Fruit fly (Drosophila melanogaster) whole organism, embryonic: ENCODE results near the gene Hel25E.

Experiments
- BtbVII ChIP-seq: fragments of 200-800 bp; sonication (Bioruptor generic); optimal IDR thresholded peaks from 3 replicates; lab custom pipeline; 2017; ENCODE audit warnings: missing biosample characterization, mild to moderate bottlenecking, missing genetic modification characterization
- C15 ChIP-seq: fragments of 200-800 bp; sonication (Bioruptor generic); IDR thresholded peaks from 3 replicates; pipeline ENCODE4 v1.3.6; 2022; ENCODE audit warnings: missing biosample characterization, missing genetic modification characterization
- CG11085 ChIP-seq: fragments of 200-800 bp; sonication (Bioruptor generic); IDR thresholded peaks from 2 replicates; pipeline ENCODE4 v1.3.6; 2022; ENCODE audit warnings: missing biosample characterization, missing genetic modification characterization
- CG12071 ChIP-seq: fragments of 200-800 bp; sonication (Bioruptor generic); optimal IDR thresholded peaks from 3 replicates; lab custom pipeline; 2018; ENCODE audit warnings: missing biosample characterization, mild to moderate bottlenecking, missing genetic modification characterization
- CG14667 ChIP-seq: fragments of 200-800 bp; sonication (Bioruptor generic); IDR thresholded peaks from 2 replicates; pipeline ENCODE4 v1.3.6; 2022; ENCODE audit warnings: missing biosample characterization, missing genetic modification characterization
- CG17385 ChIP-seq: fragments of 200-800 bp; sonication (Bioruptor generic); optimal IDR thresholded peaks from 3 replicates; lab custom pipeline; 2018; ENCODE audit warnings: missing biosample characterization, mild to moderate bottlenecking, missing genetic modification characterization
- CG17912 ChIP-seq: fragments of 200-800 bp; sonication (Bioruptor generic); optimal IDR thresholded peaks from 2 replicates; lab custom pipeline; 2018; ENCODE audit warnings: missing biosample characterization, mild to moderate bottlenecking, missing genetic modification characterization
- CG18011 ChIP-seq: fragments of 200-800 bp; sonication (Bioruptor generic); optimal IDR thresholded peaks from 2 replicates; lab custom pipeline; 2017; ENCODE audit warnings: missing biosample characterization, missing genetic modification characterization, mild to moderate bottlenecking, moderate library complexity, missing genotype
- CG2202 ChIP-seq: fragments of 200-800 bp; sonication (Bioruptor generic); optimal IDR thresholded peaks from 2 replicates; lab custom pipeline; 2018; ENCODE audit warnings: missing biosample characterization, mild to moderate bottlenecking, missing genetic modification characterization
- CG2875 ChIP-seq: fragments of 200-800 bp; sonication (Bioruptor generic); optimal IDR thresholded peaks from 2 replicates; lab custom pipeline; 2017; ENCODE audit warnings: missing biosample characterization, mild to moderate bottlenecking, missing genetic modification characterization, missing genetic modification reagents
- CG3163 ChIP-seq: fragments of 200-800 bp; sonication (Bioruptor generic); optimal IDR thresholded peaks from 3 replicates; lab custom pipeline; 2016; ENCODE audit warnings: missing biosample characterization, missing genetic modification characterization
- CG3281 ChIP-seq: fragments of 200-800 bp; sonication (Bioruptor generic); optimal IDR thresholded peaks from 3 replicates; lab custom pipeline; 2017; ENCODE audit warnings: missing biosample characterization, mild to moderate bottlenecking, missing genetic modification characterization
- CG33213 ChIP-seq: fragments of 200-800 bp; sonication (Bioruptor generic); optimal IDR thresholded peaks from 3 replicates; lab custom pipeline; 2016; ENCODE audit warnings: missing biosample characterization, missing genetic modification characterization
- CG34376 ChIP-seq: fragments of 200-800 bp; sonication (Bioruptor generic); optimal IDR thresholded peaks from 2 replicates; lab custom pipeline; 2018; ENCODE audit warnings: missing biosample characterization, mild to moderate bottlenecking, missing genetic modification characterization
- CG4424 ChIP-seq: fragments of 200-800 bp; sonication (Bioruptor generic); optimal IDR thresholded peaks from 3 replicates; lab custom pipeline; 2016; ENCODE audit warnings: missing biosample characterization, missing genetic modification characterization
- CG5245 ChIP-seq: fragments of 200-800 bp; sonication (Bioruptor generic); optimal IDR thresholded peaks from 3 replicates; lab custom pipeline; 2016; ENCODE audit warnings: missing biosample characterization, missing genetic modification characterization
- CG7987 ChIP-seq: fragments of 200-800 bp; sonication (Bioruptor generic); optimal IDR thresholded peaks from 2 replicates; lab custom pipeline; 2018; ENCODE audit warnings: missing biosample characterization, mild to moderate bottlenecking, missing genetic modification characterization, moderate library complexity
- CG8478 ChIP-seq: fragments of >200 bp; optimal IDR thresholded peaks from 2 replicates; lab custom pipeline; 2018
- CG9609 ChIP-seq: fragments of 200-800 bp; sonication (Bioruptor generic); optimal IDR thresholded peaks from 3 replicates; lab custom pipeline; 2016; ENCODE audit warnings: missing biosample characterization, missing genetic modification characterization
- CG9817 ChIP-seq: fragments of 200-800 bp; sonication (Bioruptor generic); optimal IDR thresholded peaks from 2 replicates; lab custom pipeline; 2018; ENCODE audit warnings: missing biosample characterization, mild to moderate bottlenecking, missing genetic modification characterization, moderate library complexity
- Dll ChIP-seq: fragments of 200-800 bp; sonication (Bioruptor generic); IDR thresholded peaks from 4 replicates; pipeline ENCODE4 v1.3.6; 2022; ENCODE audit warnings: missing biosample characterization, missing genetic modification characterization; ENCODE audit not compliant: partially characterized antibody
- E2f2 ChIP-seq: fragments of 200-800 bp; sonication (Bioruptor generic); IDR thresholded peaks from 2 replicates; pipeline ENCODE4 v1.3.6; 2022; ENCODE audit warnings: missing biosample characterization, missing genetic modification characterization
- GATAe ChIP-seq: fragments of 200-800 bp; sonication (Bioruptor generic); conservative IDR thresholded peaks from 2 replicates; pipeline ENCODE4 v1.3.6; 2022; ENCODE audit warnings: missing biosample characterization, missing genetic modification characterization
- HLH54F ChIP-seq: fragments of 200-800 bp; sonication (Bioruptor generic); optimal IDR thresholded peaks from 3 replicates; lab custom pipeline; 2016; ENCODE audit warnings: missing biosample characterization, missing genetic modification characterization
- Hand ChIP-seq: fragments of 200-800 bp; sonication (Bioruptor generic); optimal IDR thresholded peaks from 2 replicates; lab custom pipeline; 2017; ENCODE audit warnings: mild to moderate bottlenecking, missing biosample characterization, missing genetic modification reagents, missing genetic modification characterization
- Hr3 ChIP-seq: fragments of 200-800 bp; sonication (Bioruptor generic); optimal IDR thresholded peaks from 3 replicates; lab custom pipeline; 2016; ENCODE audit warnings: missing biosample characterization, missing genetic modification characterization
- Hr39 ChIP-seq: fragments of >200 bp; optimal IDR thresholded peaks from 2 replicates; lab custom pipeline; 2017
- Jarid2 ChIP-seq: fragments of 200-800 bp; sonication (Bioruptor generic); optimal IDR thresholded peaks from 3 replicates; lab custom pipeline; 2017; ENCODE audit warnings: mild to moderate bottlenecking, missing biosample characterization, missing genetic modification reagents, missing genetic modification characterization
- Neu2 ChIP-seq: fragments of 200-800 bp; sonication (Bioruptor generic); optimal IDR thresholded peaks from 3 replicates; lab custom pipeline; 2016; ENCODE audit warnings: missing biosample characterization, missing genetic modification characterization, borderline replicate concordance
- Nf-YC ChIP-seq: fragments of 200-800 bp; optimal IDR thresholded peaks from 3 replicates; lab custom pipeline; 2019; ENCODE audit warnings: missing biosample characterization, mild to moderate bottlenecking, missing genetic modification characterization, moderate library complexity
- NfI ChIP-seq: fragments of 200-800 bp; sonication (Bioruptor generic); optimal IDR thresholded peaks from 3 replicates; lab custom pipeline; 2018; ENCODE audit warnings: missing biosample characterization, mild to moderate bottlenecking, missing genetic modification characterization, moderate library complexity
- PHDP ChIP-seq: fragments of 200-800 bp; sonication (Bioruptor generic); optimal IDR thresholded peaks from 3 replicates; lab custom pipeline; 2018; ENCODE audit warnings: missing biosample characterization, mild to moderate bottlenecking, missing genetic modification characterization, moderate library complexity
- Pdp1 ChIP-seq, 2 experiments: fragments of 200-800 bp; sonication (Bioruptor generic); optimal IDR thresholded peaks; 3 replicates each; lab custom pipeline; 2016; ENCODE audit warnings: missing biosample characterization in 2 of 2, missing genetic modification characterization in 2 of 2, mild to moderate bottlenecking in 1 of 2, moderate library complexity in 1 of 2
- Spps ChIP-seq: fragments of 200-800 bp; sonication (Bioruptor generic); optimal IDR thresholded peaks from 2 replicates; lab custom pipeline; 2018; ENCODE audit warnings: missing biosample characterization, mild to moderate bottlenecking, missing genetic modification characterization
- Taf1 ChIP-seq: fragments of 200-800 bp; sonication (Bioruptor generic); IDR thresholded peaks from 2 replicates; pipeline ENCODE4 v1.3.6; 2022; ENCODE audit warnings: missing biosample characterization, missing genetic modification characterization
- Vsx1 ChIP-seq: fragments of 200-800 bp; sonication (Bioruptor generic); optimal IDR thresholded peaks from 2 replicates; lab custom pipeline; 2017; ENCODE audit warnings: missing biosample characterization, mild to moderate bottlenecking, missing genetic modification characterization, missing genetic modification reagents
- ab ChIP-seq: fragments of 200-800 bp; sonication (Bioruptor generic); optimal IDR thresholded peaks from 2 replicates; lab custom pipeline; 2016; ENCODE audit warnings: missing biosample characterization, missing genetic modification characterization
- ara ChIP-seq: fragments of 200-800 bp; sonication (Bioruptor generic); IDR thresholded peaks from 2 replicates; pipeline ENCODE4 v1.3.6; 2022; ENCODE audit warnings: missing biosample characterization, missing genetic modification characterization
- bcd ChIP-seq: fragments of 200-800 bp; sonication (Bioruptor generic); optimal IDR thresholded peaks from 2 replicates; lab custom pipeline; 2017; ENCODE audit warnings: missing biosample characterization, mild to moderate bottlenecking, missing genetic modification characterization
- btn ChIP-seq: fragments of 200-800 bp; sonication (Bioruptor generic); optimal IDR thresholded peaks from 2 replicates; lab custom pipeline; 2016; ENCODE audit warnings: missing biosample characterization, missing genetic modification characterization
- chif ChIP-seq, 2 experiments: fragments of 200-800 bp; sonication (Bioruptor generic); optimal IDR thresholded peaks; 3 replicates each; lab custom pipeline; 2016; ENCODE audit warnings: missing biosample characterization in 2 of 2, missing genetic modification characterization in 2 of 2
- crp ChIP-seq, 2 experiments: fragments of 200-800 bp; sonication (Bioruptor generic); optimal IDR thresholded peaks; 2 replicates in 1 of 2; 3 replicates in 1 of 2; lab custom pipeline; 2017; ENCODE audit warnings: missing biosample characterization in 2 of 2, missing genetic modification characterization in 2 of 2, mild to moderate bottlenecking in 1 of 2, moderate library complexity in 1 of 2
- eve ChIP-seq, 2 experiments: fragments of >200 bp; optimal IDR thresholded peaks; 2 replicates each; lab custom pipeline; 2017; ENCODE audit warnings: missing biosample characterization in 2 of 2, missing genetic modification characterization in 2 of 2
- gcm2 ChIP-seq: fragments of 200-800 bp; sonication (Bioruptor generic); optimal IDR thresholded peaks from 2 replicates; lab custom pipeline; 2016; ENCODE audit warnings: missing biosample characterization, missing genetic modification characterization
- grn ChIP-seq: fragments of 200-800 bp; sonication (Bioruptor generic); optimal IDR thresholded peaks from 3 replicates; lab custom pipeline; 2017; ENCODE audit warnings: missing biosample characterization, missing genetic modification characterization
- kni ChIP-seq: fragments of 200-800 bp; sonication (Bioruptor generic); optimal IDR thresholded peaks from 3 replicates; lab custom pipeline; 2017; ENCODE audit warnings: mild to moderate bottlenecking, missing biosample characterization, missing genetic modification reagents, missing genetic modification characterization
- lmd ChIP-seq: fragments of 200-800 bp; sonication (Bioruptor generic); IDR thresholded peaks from 2 replicates; pipeline ENCODE4 v1.3.6; 2022; ENCODE audit warnings: missing biosample characterization, missing genetic modification characterization
- pnt ChIP-seq: fragments of 200-800 bp; sonication (Bioruptor generic); optimal IDR thresholded peaks from 3 replicates; lab custom pipeline; 2016; ENCODE audit warnings: missing biosample characterization, missing genetic modification characterization
- pros ChIP-seq: fragments of 200-800 bp; sonication (Bioruptor generic); optimal IDR thresholded peaks from 3 replicates; lab custom pipeline; 2019; ENCODE audit warnings: missing biosample characterization, mild to moderate bottlenecking, missing genetic modification characterization, moderate library complexity
- tll ChIP-seq, 2 experiments: fragments of 200-800 bp in 1 of 2; fragments of >200 bp in 1 of 2; sonication (Bioruptor generic) in 1 of 2; optimal IDR thresholded peaks; 2 replicates each; lab custom pipeline; 2017 to 2019; ENCODE audit warnings: missing biosample characterization in 2 of 2, missing genetic modification characterization in 2 of 2, mild to moderate bottlenecking in 1 of 2, moderate library complexity in 1 of 2
- wor ChIP-seq: fragments of 200-800 bp; sonication (Bioruptor generic); IDR thresholded peaks from 2 replicates; pipeline ENCODE4 v1.3.6; 2022; ENCODE audit warnings: missing biosample characterization, missing genetic modification characterization

Hel25E gene

dm6 chr2L:5547288-5547777, 5.2 kb upstream of the Hel25E start (continued):
- TF ChIP-seq kni (GFP tag; lab: Kevin White, UChicago) (peak; percentile 33), Hand (GFP tag; lab: Kevin White, UChicago) (no peak), CG3281 (GFP tag; lab: Kevin White, UChicago) (peak; percentile 13), CG7987 (GFP tag; lab: Kevin White, UChicago) (no peak), Jarid2 (GFP tag; lab: Kevin White, UChicago) (peak; percentile 6), crp (GFP tag; optimal IDR thresholded peaks at IDR 0.05; lab: Kevin White, UChicago) (peak in 1 of 2 experiments; percentile 20), CG2202 (tag; lab: Kevin White, UChicago) (no peak), pnt (GFP tag; lab: Kevin White, UChicago) (no peak), C15 (GFP tag; lab: Robert Waterston, UW) (no peak), wor (GFP tag; lab: Robert Waterston, UW) (no peak), Dll (GFP tag; lab: Robert Waterston, UW) (0 out of 4 replicates have a peak, but pooled peaks have one; percentile 37), CG9817 (tag; lab: Kevin White, UChicago) (no peak), Neu2 (GFP tag; lab: Kevin White, UChicago) (no peak), Vsx1 (GFP tag; lab: Kevin White, UChicago) (peak; percentile 77), E2f2 (GFP tag; lab: Robert Waterston, UW) (no peak), eve (GFP tag; optimal IDR thresholded peaks at IDR 0.05; lab: Kevin White, UChicago) (no peak), ab (GFP tag; lab: Kevin White, UChicago) (no peak), pros (GFP tag; lab: Kevin White, UChicago) (no peak), CG17912 (GFP tag; lab: Kevin White, UChicago) (peak; percentile 10), ara (GFP tag; lab: Robert Waterston, UW) (peak; percentile 49; the same call in 1 of the 2 replicates), PHDP (tag; lab: Kevin White, UChicago) (no peak), gcm2 (GFP tag; lab: Kevin White, UChicago) (no peak), CG4424 (GFP tag; lab: Kevin White, UChicago) (no peak), Pdp1 (GFP tag; optimal IDR thresholded peaks at IDR 0.05; lab: Kevin White, UChicago) (no peak), CG9609 (no peak), BtbVII (GFP tag; lab: Kevin White, UChicago) (peak; percentile 3), grn (GFP tag; lab: Kevin White, UChicago) (peak; percentile 93), lmd (GFP tag; lab: Robert Waterston, UW) (no peak), CG18011 (GFP tag; lab: Kevin White, UChicago) (no peak), CG33213 (no peak), CG14667 (GFP tag; lab: Robert Waterston, UW) (no peak), CG8478 (lab: Kevin White, UChicago) (no peak), NfI (GFP tag; lab: Kevin White, UChicago) (no peak), GATAe (GFP tag; lab: Robert Waterston, UW) (peak; percentile 46; the same call in 1 of the 2 replicates), Spps (tag; lab: Kevin White, UChicago) (no peak), Hr3 (GFP tag; lab: Kevin White, UChicago) (no peak), bcd (GFP tag; lab: Kevin White, UChicago) (no peak), CG12071 (GFP tag; lab: Kevin White, UChicago) (peak; percentile 16), CG17385 (GFP tag; lab: Kevin White, UChicago) (no peak), chif (GFP tag; optimal IDR thresholded peaks at IDR 0.05; lab: Kevin White, UChicago) (no peak), CG5245 (GFP tag; lab: Kevin White, UChicago) (no peak), CG3163 (GFP tag; lab: Kevin White, UChicago) (no peak), btn (GFP tag; lab: Kevin White, UChicago) (no peak), Hr39 (lab: Kevin White, UChicago) (no peak), CG34376 (GFP tag; lab: Kevin White, UChicago) (peak; percentile 75), tll (GFP tag; optimal IDR thresholded peaks at IDR 0.05; lab: Kevin White, UChicago) (no peak), CG11085 (GFP tag; lab: Robert Waterston, UW) (no peak), Taf1 (no peak), HLH54F (GFP tag; lab: Kevin White, UChicago) (no peak), Nf-YC (no peak), CG2875 (GFP tag; lab: Kevin White, UChicago) (peak; percentile 13)
